Fruit fly (Drosophila melanogaster): Measurements from ENCODE around the gene CG14135.

dm6 chr3L:11691203-11691797 is at the start of gene CG14135, which contains the start of gene Pldn:
- TF ChIP-seq fd85E (GFP tag; optimal IDR thresholded peaks at IDR 0.05) (no peak), Ets96B (tag; optimal IDR thresholded peaks at IDR 0.05) (no peak), Lpt (GFP tag; optimal IDR thresholded peaks at IDR 0.05) (no peak), CG9139 (GFP tag; optimal IDR thresholded peaks at IDR 0.05) (no peak)

Data from whole organism, prepupa.